Fruit fly (Drosophila melanogaster) whole organism, embryonic: ENCODE results near the gene PIP82.

ENCODE experiments used
- Awh ChIP-seq: fragments of 200-800 bp; sonication (Bioruptor generic); IDR thresholded peaks from 2 replicates; pipeline ENCODE4, ENCODE4 v1.3.6; 2022; ENCODE audit warnings: missing biosample characterization, missing genetic modification characterization
- Bgb ChIP-seq: fragments of 200-800 bp; sonication (Bioruptor generic); IDR thresholded peaks from 2 replicates; pipeline ENCODE4 v1.3.6; 2022; ENCODE audit warnings: missing biosample characterization, missing genetic modification characterization; ENCODE audit not compliant: partially characterized antibody
- CG10267 ChIP-seq: fragments of 200-800 bp; sonication (Bioruptor generic); optimal IDR thresholded peaks from 2 replicates; lab custom pipeline; 2018; ENCODE audit warnings: missing biosample characterization, mild to moderate bottlenecking, missing genetic modification characterization, moderate library complexity
- CG10565 ChIP-seq: fragments of 200-800 bp; sonication (Bioruptor generic); optimal IDR thresholded peaks from 3 replicates; lab custom pipeline; 2016; ENCODE audit warnings: missing biosample characterization, mild to moderate bottlenecking, missing genetic modification characterization
- CG10654 ChIP-seq: fragments of 200-800 bp; sonication (Bioruptor generic); optimal IDR thresholded peaks from 2 replicates; lab custom pipeline; 2016; ENCODE audit warnings: missing biosample characterization, missing genetic modification characterization
- CG10979 ChIP-seq: fragments of 200-800 bp; sonication (Bioruptor generic); optimal IDR thresholded peaks from 2 replicates; lab custom pipeline; 2018; ENCODE audit warnings: missing biosample characterization, mild to moderate bottlenecking, missing genetic modification characterization, moderate library complexity
- CG12299 ChIP-seq: fragments of 200-800 bp; sonication (Bioruptor generic); optimal IDR thresholded peaks from 2 replicates; lab custom pipeline; 2018; ENCODE audit warnings: missing biosample characterization, mild to moderate bottlenecking, missing genetic modification characterization
- CG12391 ChIP-seq: fragments of 200-800 bp; sonication (Bioruptor generic); optimal IDR thresholded peaks from 3 replicates; lab custom pipeline; 2018; ENCODE audit warnings: missing biosample characterization, mild to moderate bottlenecking, missing genetic modification characterization, moderate library complexity
- CG12744 ChIP-seq: fragments of 200-800 bp; sonication (Bioruptor generic); optimal IDR thresholded peaks from 2 replicates; lab custom pipeline; 2016; ENCODE audit warnings: missing biosample characterization, missing genetic modification characterization
- CG12942 ChIP-seq: fragments of 200-800 bp; sonication (Bioruptor generic); optimal IDR thresholded peaks from 3 replicates; lab custom pipeline; 2016; ENCODE audit warnings: missing biosample characterization, missing genetic modification characterization
- CG14667 ChIP-seq: fragments of 200-800 bp; sonication (Bioruptor generic); IDR thresholded peaks from 2 replicates; pipeline ENCODE4 v1.3.6; 2022; ENCODE audit warnings: missing biosample characterization, missing genetic modification characterization
- CG1647 ChIP-seq: fragments of 200-800 bp; sonication (Bioruptor generic); optimal IDR thresholded peaks from 3 replicates; lab custom pipeline; 2016; ENCODE audit warnings: missing biosample characterization, missing genetic modification characterization
- CG17359 ChIP-seq: fragments of 200-800 bp; sonication (Bioruptor generic); optimal IDR thresholded peaks from 3 replicates; lab custom pipeline; 2018; ENCODE audit warnings: missing biosample characterization, mild to moderate bottlenecking, missing genetic modification characterization, moderate library complexity
- CG17361 ChIP-seq: fragments of 200-800 bp; sonication (Bioruptor generic); IDR thresholded peaks from 3 replicates; pipeline ENCODE4 v1.3.6; 2022; ENCODE audit warnings: missing biosample characterization, missing genetic modification characterization
- CG2120 ChIP-seq: fragments of 200-800 bp; sonication (Bioruptor generic); optimal IDR thresholded peaks from 3 replicates; lab custom pipeline; 2016; ENCODE audit warnings: missing biosample characterization, missing genetic modification characterization
- CG9797 ChIP-seq: fragments of 200-800 bp; sonication (Bioruptor generic); optimal IDR thresholded peaks from 3 replicates; lab custom pipeline; 2018; ENCODE audit warnings: missing biosample characterization, mild to moderate bottlenecking, missing genetic modification characterization
- CkIIα-i1 ChIP-seq: fragments of 200-800 bp; sonication (Bioruptor generic); IDR thresholded peaks from 2 replicates; pipeline ENCODE4 v1.3.6; 2022; ENCODE audit warnings: missing biosample characterization, missing genetic modification characterization
- Dref ChIP-seq: fragments of 200-800 bp; sonication (Bioruptor generic); IDR thresholded peaks from 2 replicates; pipeline ENCODE4 v1.3.6; 2022; ENCODE audit warnings: missing biosample characterization, missing genetic modification characterization
- HLHmδ ChIP-seq: fragments of 200-800 bp; sonication (Bioruptor generic); optimal IDR thresholded peaks from 2 replicates; lab custom pipeline; 2018; ENCODE audit warnings: missing biosample characterization, mild to moderate bottlenecking, missing genetic modification characterization, moderate library complexity
- Hmx ChIP-seq: fragments of 200-800 bp; sonication (Bioruptor generic); optimal IDR thresholded peaks from 2 replicates; lab custom pipeline; 2016; ENCODE audit warnings: missing biosample characterization, missing genetic modification characterization
- Hsf ChIP-seq: fragments of 200-800 bp; sonication (Bioruptor generic); optimal IDR thresholded peaks from 3 replicates; lab custom pipeline; 2016; ENCODE audit warnings: missing biosample characterization, missing genetic modification characterization
- Lpt ChIP-seq: fragments of >200 bp; optimal IDR thresholded peaks from 2 replicates; lab custom pipeline; 2018; ENCODE audit warnings: missing biosample characterization, missing genetic modification characterization
- MBD-R2 ChIP-seq: fragments of 200-800 bp; sonication (Bioruptor generic); IDR thresholded peaks from 2 replicates; pipeline ENCODE4 v1.3.6; 2022; ENCODE audit warnings: missing biosample characterization, missing genetic modification characterization
- Med ChIP-seq: fragments of 200-800 bp; sonication (Bioruptor generic); peaks from one replicate; lab custom pipeline; 2016; ENCODE audit warnings: missing biosample characterization, missing genetic modification characterization, mild to moderate bottlenecking, inconsistent platforms, moderate library complexity
- Oli ChIP-seq: fragments of 200-800 bp; sonication (Bioruptor generic); optimal IDR thresholded peaks from 2 replicates; lab custom pipeline; 2018; ENCODE audit warnings: missing biosample characterization, mild to moderate bottlenecking, missing genetic modification characterization, moderate library complexity
- PHDP ChIP-seq: fragments of 200-800 bp; sonication (Bioruptor generic); optimal IDR thresholded peaks from 3 replicates; lab custom pipeline; 2018; ENCODE audit warnings: missing biosample characterization, mild to moderate bottlenecking, missing genetic modification characterization, moderate library complexity
- Rfx ChIP-seq: fragments of 200-800 bp; sonication (Bioruptor generic); IDR thresholded peaks from 2 replicates; pipeline ENCODE4 v1.3.6; 2022; ENCODE audit warnings: missing biosample characterization, missing genetic modification characterization
- Sry-β ChIP-seq: fragments of 200-800 bp; sonication (Bioruptor generic); optimal IDR thresholded peaks from 2 replicates; lab custom pipeline; 2018; ENCODE audit warnings: missing biosample characterization, mild to moderate bottlenecking, missing genetic modification characterization, moderate library complexity
- TFAM ChIP-seq: fragments of 200-800 bp; sonication (Bioruptor generic); optimal IDR thresholded peaks from 2 replicates; lab custom pipeline; 2017; ENCODE audit warnings: missing biosample characterization, missing genetic modification characterization, inconsistent platforms
- Xrp1 ChIP-seq: fragments of 200-800 bp; sonication (Bioruptor generic); IDR thresholded peaks from 2 replicates; pipeline ENCODE4 v1.3.6; 2022; ENCODE audit warnings: missing biosample characterization, missing genetic modification characterization
- ab ChIP-seq: fragments of 200-800 bp; sonication (Bioruptor generic); optimal IDR thresholded peaks from 2 replicates; lab custom pipeline; 2016; ENCODE audit warnings: missing biosample characterization, missing genetic modification characterization
- en ChIP-seq: fragments of 200-800 bp; sonication (Bioruptor generic); optimal IDR thresholded peaks from 2 replicates; lab custom pipeline; 2016; ENCODE audit warnings: missing biosample characterization, missing genetic modification characterization
- eve ChIP-seq, 2 experiments: fragments of >200 bp; optimal IDR thresholded peaks; 2 replicates each; lab custom pipeline; 2017; ENCODE audit warnings: missing biosample characterization in 2 of 2, missing genetic modification characterization in 2 of 2
- gce ChIP-seq: fragments of 200-800 bp; sonication (Bioruptor generic); IDR thresholded peaks from 3 replicates; pipeline ENCODE4 v1.3.6; 2022; ENCODE audit warnings: missing biosample characterization, missing genetic modification characterization
- gcm ChIP-seq: fragments of 200-800 bp; sonication (Bioruptor generic); optimal IDR thresholded peaks from 2 replicates; lab custom pipeline; 2019; ENCODE audit warnings: missing biosample characterization, mild to moderate bottlenecking, missing genetic modification characterization, moderate library complexity
- gfzf ChIP-seq: fragments of 200-800 bp; sonication (Bioruptor generic); optimal IDR thresholded peaks from 2 replicates; lab custom pipeline; 2016; ENCODE audit warnings: missing biosample characterization, mild to moderate bottlenecking, missing genetic modification characterization, moderate library complexity
- h ChIP-seq: fragments of >200 bp; optimal IDR thresholded peaks from 2 replicates; lab custom pipeline; 2017
- hkb ChIP-seq, 2 experiments: fragments of 200-800 bp in 1 of 2; fragments of >200 bp in 1 of 2; sonication (Bioruptor generic) in 1 of 2; IDR thresholded peaks in 1 of 2; optimal IDR thresholded peaks in 1 of 2; 2 replicates each; pipeline versions ENCODE4 v1.3.6 to Lab custom; 2017 to 2022; ENCODE audit warnings: missing biosample characterization in 1 of 2, missing genetic modification characterization in 1 of 2
- inv ChIP-seq: fragments of 200-800 bp; sonication (Bioruptor generic); IDR thresholded peaks from 2 replicates; pipeline ENCODE4 v1.3.6; 2022; ENCODE audit warnings: missing biosample characterization, missing genetic modification characterization; ENCODE audit not compliant: partially characterized antibody
- kah ChIP-seq: fragments of 200-800 bp; sonication (Bioruptor generic); optimal IDR thresholded peaks from 2 replicates; lab custom pipeline; 2018; ENCODE audit warnings: missing biosample characterization, mild to moderate bottlenecking, missing genetic modification characterization
- kay ChIP-seq: fragments of 200-800 bp; sonication (Bioruptor generic); optimal IDR thresholded peaks from 2 replicates; lab custom pipeline; 2016; ENCODE audit warnings: missing biosample characterization, missing genetic modification characterization
- maf-S ChIP-seq: fragments of 200-800 bp; sonication (Bioruptor generic); optimal IDR thresholded peaks from 2 replicates; lab custom pipeline; 2016; ENCODE audit warnings: missing biosample characterization, missing genetic modification characterization
- mam ChIP-seq: fragments of 200-800 bp; sonication (Bioruptor generic); optimal IDR thresholded peaks from 3 replicates; lab custom pipeline; 2016; ENCODE audit warnings: missing biosample characterization, missing genetic modification characterization
- nmo ChIP-seq: fragments of 200-800 bp; sonication (Bioruptor generic); optimal IDR thresholded peaks from 2 replicates; lab custom pipeline; 2018; ENCODE audit warnings: missing biosample characterization, mild to moderate bottlenecking, missing genetic modification characterization, moderate library complexity
- phol ChIP-seq: fragments of 200-800 bp; sonication (Bioruptor generic); optimal IDR thresholded peaks from 3 replicates; lab custom pipeline; 2018; ENCODE audit warnings: missing biosample characterization, mild to moderate bottlenecking, missing genetic modification characterization, moderate library complexity
- row ChIP-seq: fragments of 200-800 bp; sonication (Bioruptor generic); IDR thresholded peaks from 3 replicates; pipeline ENCODE4 v1.3.6; 2022; ENCODE audit warnings: missing biosample characterization, missing genetic modification characterization
- shn ChIP-seq: fragments of 200-800 bp; sonication (Bioruptor generic); optimal IDR thresholded peaks from 3 replicates; lab custom pipeline; 2016; ENCODE audit warnings: missing biosample characterization, missing genetic modification characterization
- sim ChIP-seq: fragments of 200-800 bp; sonication (Bioruptor generic); IDR thresholded peaks from 2 replicates; pipeline ENCODE4 v1.3.6; 2022; ENCODE audit warnings: missing biosample characterization, missing genetic modification characterization
- stc ChIP-seq: fragments of 200-800 bp; sonication (Bioruptor generic); IDR thresholded peaks from 2 replicates; pipeline ENCODE4 v1.3.6; 2022; ENCODE audit warnings: missing biosample characterization, missing genetic modification characterization
- tin ChIP-seq: fragments of 200-800 bp; sonication (Bioruptor generic); optimal IDR thresholded peaks from 3 replicates; lab custom pipeline; 2016; ENCODE audit warnings: missing biosample characterization, missing genetic modification characterization
- unpg ChIP-seq: fragments of 200-800 bp; sonication (Bioruptor generic); optimal IDR thresholded peaks from 3 replicates; lab custom pipeline; 2018; ENCODE audit warnings: missing biosample characterization, mild to moderate bottlenecking, missing genetic modification characterization, moderate library complexity
- zen ChIP-seq: fragments of 200-800 bp; sonication (Bioruptor generic); optimal IDR thresholded peaks from 3 replicates; lab custom pipeline; 2018; ENCODE audit warnings: missing biosample characterization, mild to moderate bottlenecking, missing genetic modification characterization, moderate library complexity

Gene PIP82

DNA sequence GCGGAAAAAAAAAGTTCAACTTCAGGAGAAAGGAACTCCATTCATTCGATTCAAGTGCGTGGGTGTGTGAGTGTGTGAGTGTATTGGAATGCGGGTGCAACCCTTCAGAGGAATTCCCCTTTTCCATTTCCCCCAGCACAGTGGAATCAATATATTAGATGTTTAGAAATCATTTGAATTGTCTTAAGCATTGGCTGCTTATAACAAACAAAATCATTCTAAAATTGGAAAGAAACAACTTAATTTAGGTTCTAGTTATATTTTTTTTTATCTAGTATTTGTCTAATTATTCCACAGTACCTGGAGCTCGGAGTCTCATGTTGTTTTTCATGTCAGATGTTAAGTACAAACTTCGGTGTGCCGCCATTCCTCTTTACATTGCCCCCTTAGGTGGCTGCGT, 9.5 kb upstream of the PIP82 start:
- TF ChIP-seq Awh (GFP tag; lab: Robert Waterston, UW) = no peak; the same call in 1 of the 2 replicates
- TF ChIP-seq Oli (tag; lab: Kevin White, UChicago) = peak; percentile 11
- peak; percentile 6 for TF ChIP-seq CG10267 (tag; lab: Kevin White, UChicago)
- TF ChIP-seq CG17361 (GFP tag; lab: Robert Waterston, UW) = 0 out of 3 replicates have a peak, but pooled peaks have one; percentile 10
- no peak for TF ChIP-seq gfzf (GFP tag; lab: Kevin White, UChicago)
- TF ChIP-seq PHDP (tag; lab: Kevin White, UChicago) = peak; percentile 19
- no peak for TF ChIP-seq CG9797
- TF ChIP-seq CG2120 = peak; percentile 6
- no peak for TF ChIP-seq TFAM (GFP tag; lab: Kevin White, UChicago)
- no peak for TF ChIP-seq Sry-β
- TF ChIP-seq Dref (GFP tag; lab: Robert Waterston, UW) = no peak
- no peak for TF ChIP-seq CG12299 (tag; lab: Kevin White, UChicago)
- TF ChIP-seq ab (GFP tag; lab: Kevin White, UChicago) = no peak
- no peak for TF ChIP-seq hkb (optimal IDR thresholded peaks at IDR 0.05; lab: Kevin White, UChicago)
- peak; percentile 57; the same call in 1 of the 2 replicates for TF ChIP-seq hkb (GFP tag; IDR thresholded peaks at IDR 0.05; lab: Robert Waterston, UW)
- TF ChIP-seq zen (tag; lab: Kevin White, UChicago) = no peak
- no peak for TF ChIP-seq MBD-R2 (GFP tag; lab: Robert Waterston, UW)
- TF ChIP-seq Hsf (GFP tag; lab: Kevin White, UChicago) = peak; percentile 16
- TF ChIP-seq Rfx = peak; percentile 45
- TF ChIP-seq tin (GFP tag; lab: Kevin White, UChicago) = no peak
- no peak for TF ChIP-seq CG1647 (GFP tag; lab: Kevin White, UChicago)
- no peak for TF ChIP-seq sim (GFP tag; lab: Robert Waterston, UW)
- no peak for TF ChIP-seq CG12744 (GFP tag; lab: Kevin White, UChicago)
- no peak for TF ChIP-seq shn (GFP tag; lab: Kevin White, UChicago)
- TF ChIP-seq CG12942 = no peak
- no peak for TF ChIP-seq maf-S (GFP tag; lab: Kevin White, UChicago)
- no peak for TF ChIP-seq Hmx (GFP tag; lab: Kevin White, UChicago)
- TF ChIP-seq HLHmδ (GFP tag; lab: Kevin White, UChicago) = no peak
- peak; percentile 1 for TF ChIP-seq phol (tag; lab: Kevin White, UChicago)
- TF ChIP-seq en = no peak
- no peak for TF ChIP-seq inv (GFP tag; lab: Robert Waterston, UW)
- no peak for TF ChIP-seq mam (GFP tag; lab: Kevin White, UChicago)
- no peak for TF ChIP-seq gcm (GFP tag; lab: Kevin White, UChicago)
- no peak for TF ChIP-seq kah (GFP tag; lab: Kevin White, UChicago)
- TF ChIP-seq h (lab: Kevin White, UChicago) = no peak
- TF ChIP-seq CG14667 (GFP tag; lab: Robert Waterston, UW) = no peak
- no peak for TF ChIP-seq Lpt
- TF ChIP-seq row (GFP tag; lab: Robert Waterston, UW) = peak; percentile 52; the same call in 2 of the 3 replicates
- peak; percentile 38 for TF ChIP-seq CG12391 (tag; lab: Kevin White, UChicago)
- no peak for TF ChIP-seq kay (GFP tag; lab: Kevin White, UChicago)
- peak; percentile 46; the same call in 1 of the 2 replicates for TF ChIP-seq Xrp1
- TF ChIP-seq gce (GFP tag; lab: Robert Waterston, UW) = no peak
- TF ChIP-seq CG10565 = no peak
- peak; percentile 30; the same call in 1 of the 2 replicates for TF ChIP-seq stc
- TF ChIP-seq Med (GFP tag; lab: Kevin White, UChicago) = peak; percentile 74
- no peak for TF ChIP-seq Bgb
- TF ChIP-seq eve (GFP tag; optimal IDR thresholded peaks at IDR 0.05; lab: Kevin White, UChicago) = no peak
- peak; percentile 32 for TF ChIP-seq CG10979 (tag; lab: Kevin White, UChicago)
- TF ChIP-seq unpg (GFP tag; lab: Kevin White, UChicago) = peak; percentile 41
- peak; percentile 47 for TF ChIP-seq CG17359 (tag; lab: Kevin White, UChicago)
- TF ChIP-seq CG10654 (GFP tag; lab: Kevin White, UChicago) = no peak
- peak; percentile 22 for TF ChIP-seq nmo (GFP tag; lab: Kevin White, UChicago)
- no peak for TF ChIP-seq CkIIα-i1 (GFP tag; lab: Robert Waterston, UW)
